Fruit fly (Drosophila melanogaster) whole organism, embryonic: ENCODE measurements around the gene CG10274.
A peak's percentile ranks its signal among the peaks of the same experiment; 100 is the strongest.

Experiments
- Awh ChIP-seq: fragments of 200-800 bp; sonication (Bioruptor generic); IDR thresholded peaks from 2 replicates; pipeline ENCODE4, ENCODE4 v1.3.6; 2022; ENCODE audit warnings: missing biosample characterization, missing genetic modification characterization
- B-H2 ChIP-seq: fragments of 200-800 bp; sonication (Bioruptor generic); optimal IDR thresholded peaks from 2 replicates; lab custom pipeline; 2018; ENCODE audit warnings: missing biosample characterization, mild to moderate bottlenecking, missing genetic modification characterization
- Bdp1 ChIP-seq: fragments of 200-800 bp; sonication (Bioruptor generic); optimal IDR thresholded peaks from 3 replicates; lab custom pipeline; 2016; ENCODE audit warnings: missing biosample characterization, missing genetic modification characterization
- CG10274 ChIP-seq: fragments of 200-800 bp; sonication (Bioruptor generic); optimal IDR thresholded peaks from 3 replicates; lab custom pipeline; 2017; ENCODE audit warnings: missing biosample characterization, mild to moderate bottlenecking, missing genetic modification characterization
- CG10462 ChIP-seq: fragments of 200-800 bp; sonication (Bioruptor generic); optimal IDR thresholded peaks from 2 replicates; lab custom pipeline; 2016; ENCODE audit warnings: missing biosample characterization, missing genetic modification characterization
- CG10565 ChIP-seq: fragments of 200-800 bp; sonication (Bioruptor generic); optimal IDR thresholded peaks from 3 replicates; lab custom pipeline; 2016; ENCODE audit warnings: missing biosample characterization, mild to moderate bottlenecking, missing genetic modification characterization
- CG10959 ChIP-seq: fragments of 200-800 bp; sonication (Bioruptor generic); IDR thresholded peaks from 2 replicates; pipeline ENCODE4 v1.3.6; 2022; ENCODE audit warnings: missing biosample characterization, missing genetic modification characterization
- CG12219 ChIP-seq: fragments of 200-800 bp; sonication (Bioruptor generic); optimal IDR thresholded peaks from 3 replicates; lab custom pipeline; 2018; ENCODE audit warnings: missing biosample characterization, mild to moderate bottlenecking, missing genetic modification characterization
- CG12769 ChIP-seq: fragments of 200-800 bp; sonication (Bioruptor generic); optimal IDR thresholded peaks from 2 replicates; lab custom pipeline; 2019; ENCODE audit warnings: missing biosample characterization, mild to moderate bottlenecking, missing genetic modification characterization, moderate library complexity
- CG16779 ChIP-seq: fragments of 200-800 bp; sonication (Bioruptor generic); IDR thresholded peaks from 2 replicates; pipeline ENCODE4 v1.3.6; 2022; ENCODE audit warnings: missing biosample characterization, missing genetic modification characterization
- CG16813 ChIP-seq: fragments of 200-800 bp; sonication (Bioruptor generic); IDR thresholded peaks from 3 replicates; pipeline ENCODE4 v1.3.6; 2022; ENCODE audit warnings: missing biosample characterization, missing genetic modification characterization; ENCODE audit not compliant: partially characterized antibody
- CG16815 ChIP-seq: fragments of 200-800 bp; sonication (Bioruptor generic); optimal IDR thresholded peaks from 3 replicates; lab custom pipeline; 2017; ENCODE audit warnings: missing biosample characterization, mild to moderate bottlenecking, missing genetic modification characterization
- CG1832 ChIP-seq: fragments of 200-800 bp; sonication (Bioruptor generic); optimal IDR thresholded peaks from 2 replicates; lab custom pipeline; 2017; ENCODE audit warnings: missing biosample characterization, mild to moderate bottlenecking, missing genetic modification characterization, inconsistent platforms
- CG2199 ChIP-seq: fragments of 200-800 bp; sonication (Bioruptor generic); IDR thresholded peaks from 3 replicates; pipeline ENCODE4 v1.3.6; 2022; ENCODE audit warnings: missing biosample characterization, missing genetic modification characterization
- CG3163 ChIP-seq: fragments of 200-800 bp; sonication (Bioruptor generic); optimal IDR thresholded peaks from 3 replicates; lab custom pipeline; 2016; ENCODE audit warnings: missing biosample characterization, missing genetic modification characterization
- CG33213 ChIP-seq: fragments of 200-800 bp; sonication (Bioruptor generic); optimal IDR thresholded peaks from 3 replicates; lab custom pipeline; 2016; ENCODE audit warnings: missing biosample characterization, missing genetic modification characterization
- CG34224 ChIP-seq: fragments of 200-800 bp; sonication (Bioruptor generic); IDR thresholded peaks from 3 replicates; pipeline ENCODE4 v1.3.6; 2022; ENCODE audit warnings: missing biosample characterization, missing genetic modification characterization; ENCODE audit not compliant: partially characterized antibody
- CG34376 ChIP-seq: fragments of 200-800 bp; sonication (Bioruptor generic); optimal IDR thresholded peaks from 2 replicates; lab custom pipeline; 2018; ENCODE audit warnings: missing biosample characterization, mild to moderate bottlenecking, missing genetic modification characterization
- CG3847 ChIP-seq: fragments of 200-800 bp; sonication (Bioruptor generic); IDR thresholded peaks from 2 replicates; pipeline ENCODE4 v1.3.6; 2022; ENCODE audit warnings: missing biosample characterization, missing genetic modification characterization
- CG4424 ChIP-seq: fragments of 200-800 bp; sonication (Bioruptor generic); optimal IDR thresholded peaks from 3 replicates; lab custom pipeline; 2016; ENCODE audit warnings: missing biosample characterization, missing genetic modification characterization
- CG4707 ChIP-seq: fragments of 200-800 bp; sonication (Bioruptor generic); optimal IDR thresholded peaks from 2 replicates; lab custom pipeline; 2018; ENCODE audit warnings: missing biosample characterization, mild to moderate bottlenecking, missing genetic modification characterization, moderate library complexity
- CG4820 ChIP-seq: fragments of 200-800 bp; sonication (Bioruptor generic); optimal IDR thresholded peaks from 3 replicates; lab custom pipeline; 2016; ENCODE audit warnings: missing biosample characterization, missing genetic modification characterization
- CG5953 ChIP-seq: fragments of 200-800 bp; sonication (Bioruptor generic); IDR thresholded peaks from 2 replicates; pipeline ENCODE4 v1.3.6; 2022; ENCODE audit warnings: missing biosample characterization, missing genetic modification characterization
- CG7271 ChIP-seq: fragments of 200-800 bp; sonication (Bioruptor generic); optimal IDR thresholded peaks from 2 replicates; lab custom pipeline; 2018; ENCODE audit warnings: missing biosample characterization, mild to moderate bottlenecking, missing genetic modification characterization, moderate library complexity
- CG7786 ChIP-seq: fragments of 200-800 bp; sonication (Bioruptor generic); optimal IDR thresholded peaks from 2 replicates; lab custom pipeline; 2016; ENCODE audit warnings: missing biosample characterization, missing genetic modification characterization
- CG8089 ChIP-seq: fragments of 200-800 bp; sonication (Bioruptor generic); optimal IDR thresholded peaks from 3 replicates; lab custom pipeline; 2016; ENCODE audit warnings: missing biosample characterization, missing genetic modification characterization
- CG8944 ChIP-seq: fragments of 200-800 bp; sonication (Bioruptor generic); optimal IDR thresholded peaks from 3 replicates; lab custom pipeline; 2016; ENCODE audit warnings: missing biosample characterization, missing genetic modification characterization
- CG9797 ChIP-seq: fragments of 200-800 bp; sonication (Bioruptor generic); optimal IDR thresholded peaks from 3 replicates; lab custom pipeline; 2018; ENCODE audit warnings: missing biosample characterization, mild to moderate bottlenecking, missing genetic modification characterization
- CTCF ChIP-seq: fragments of 200-800 bp; sonication (Bioruptor generic); optimal IDR thresholded peaks from 2 replicates; lab custom pipeline; 2017; ENCODE audit warnings: missing biosample characterization, mild to moderate bottlenecking, missing genetic modification characterization, moderate library complexity
- CkIIα-i1 ChIP-seq: fragments of 200-800 bp; sonication (Bioruptor generic); IDR thresholded peaks from 2 replicates; pipeline ENCODE4 v1.3.6; 2022; ENCODE audit warnings: missing biosample characterization, missing genetic modification characterization
- Eip74EF ChIP-seq, 2 experiments: fragments of 200-800 bp in 1 of 2; fragments of >200 bp in 1 of 2; sonication (Bioruptor generic) in 1 of 2; optimal IDR thresholded peaks; 2 replicates each; lab custom pipeline; 2017 to 2019; ENCODE audit warnings: missing biosample characterization in 2 of 2, missing genetic modification characterization in 2 of 2, mild to moderate bottlenecking in 1 of 2, moderate library complexity in 1 of 2
- NC2α ChIP-seq: fragments of 200-800 bp; sonication (Bioruptor generic); optimal IDR thresholded peaks from 2 replicates; lab custom pipeline; 2016; ENCODE audit warnings: missing biosample characterization, missing genetic modification characterization
- Sry-β ChIP-seq: fragments of 200-800 bp; sonication (Bioruptor generic); optimal IDR thresholded peaks from 2 replicates; lab custom pipeline; 2018; ENCODE audit warnings: missing biosample characterization, mild to moderate bottlenecking, missing genetic modification characterization, moderate library complexity
- caup ChIP-seq: fragments of 200-800 bp; sonication (Bioruptor generic); optimal IDR thresholded peaks from 3 replicates; lab custom pipeline; 2017; ENCODE audit warnings: missing biosample characterization, mild to moderate bottlenecking, missing genetic modification characterization, moderate library complexity; ENCODE audit not compliant: severe bottlenecking
- cg ChIP-seq: fragments of 200-800 bp; sonication (Bioruptor generic); optimal IDR thresholded peaks from 3 replicates; lab custom pipeline; 2019; ENCODE audit warnings: missing biosample characterization, mild to moderate bottlenecking, missing genetic modification characterization, moderate library complexity
- da ChIP-seq: fragments of 200-800 bp; sonication (Bioruptor generic); optimal IDR thresholded peaks from 2 replicates; lab custom pipeline; 2016; ENCODE audit warnings: missing biosample characterization, missing genetic modification characterization
- dan ChIP-seq: fragments of 200-800 bp; sonication (Bioruptor generic); IDR thresholded peaks from 2 replicates; pipeline ENCODE4 v1.3.6; 2022; ENCODE audit warnings: missing biosample characterization, missing genetic modification characterization
- disco-r ChIP-seq: fragments of 200-800 bp; sonication (Bioruptor generic); optimal IDR thresholded peaks from 2 replicates; lab custom pipeline; 2016; ENCODE audit warnings: missing biosample characterization, missing genetic modification characterization
- emc ChIP-seq: fragments of 200-800 bp; sonication (Bioruptor generic); optimal IDR thresholded peaks from 2 replicates; lab custom pipeline; 2016; ENCODE audit warnings: missing biosample characterization, missing genetic modification characterization
- eve ChIP-seq, 2 experiments: fragments of >200 bp; optimal IDR thresholded peaks; 2 replicates each; lab custom pipeline; 2017; ENCODE audit warnings: missing biosample characterization in 2 of 2, missing genetic modification characterization in 2 of 2
- gce ChIP-seq: fragments of 200-800 bp; sonication (Bioruptor generic); IDR thresholded peaks from 3 replicates; pipeline ENCODE4 v1.3.6; 2022; ENCODE audit warnings: missing biosample characterization, missing genetic modification characterization
- gsb ChIP-seq: fragments of 200-800 bp; sonication (Bioruptor generic); IDR thresholded peaks from 2 replicates; pipeline ENCODE4 v1.3.6; 2022; ENCODE audit warnings: missing biosample characterization, missing genetic modification characterization
- insv ChIP-seq, 2 experiments: fragments of 200-800 bp; sonication (Bioruptor generic); optimal IDR thresholded peaks; 3 replicates each; lab custom pipeline; 2016 to 2018; ENCODE audit warnings: missing biosample characterization in 2 of 2, missing genetic modification characterization in 2 of 2
- nerfin-1 ChIP-seq: fragments of 200-800 bp; sonication (Bioruptor generic); optimal IDR thresholded peaks from 3 replicates; lab custom pipeline; 2019; ENCODE audit warnings: missing biosample characterization, mild to moderate bottlenecking, missing genetic modification characterization, moderate library complexity
- pan ChIP-seq, 4 experiments: fragments of >200 bp in 3 of 4; fragments of 200-800 bp in 1 of 4; sonication (Bioruptor generic) in 1 of 4; optimal IDR thresholded peaks in 3 of 4; IDR thresholded peaks in 1 of 4; 2 replicates each; pipeline versions ENCODE4 v1.3.6 to Lab custom; 2017 to 2022; ENCODE audit warnings: missing biosample characterization in 2 of 4, missing genetic modification characterization in 2 of 4, mixed read lengths in 1 of 4
- pb ChIP-seq: fragments of 200-800 bp; sonication (Bioruptor generic); optimal IDR thresholded peaks from 3 replicates; lab custom pipeline; 2016; ENCODE audit warnings: missing biosample characterization, missing genetic modification characterization
- prd ChIP-seq, 3 experiments: fragments of >200 bp in 2 of 3; fragments of 200-800 bp in 1 of 3; sonication (Bioruptor generic) in 1 of 3; optimal IDR thresholded peaks in 2 of 3; IDR thresholded peaks in 1 of 3; 2 replicates in 2 of 3; 3 replicates in 1 of 3; pipeline versions ENCODE4 v1.3.6 to Lab custom; 2017 to 2022; ENCODE audit warnings: missing biosample characterization in 1 of 3, missing genetic modification characterization in 1 of 3
- so ChIP-seq: fragments of 200-800 bp; sonication (Bioruptor generic); IDR thresholded peaks from 3 replicates; pipeline ENCODE4 v1.3.6; 2022; ENCODE audit warnings: missing biosample characterization, missing genetic modification characterization
- tll ChIP-seq, 2 experiments: fragments of 200-800 bp in 1 of 2; fragments of >200 bp in 1 of 2; sonication (Bioruptor generic) in 1 of 2; optimal IDR thresholded peaks; 2 replicates each; lab custom pipeline; 2017 to 2019; ENCODE audit warnings: missing biosample characterization in 2 of 2, missing genetic modification characterization in 2 of 2, mild to moderate bottlenecking in 1 of 2, moderate library complexity in 1 of 2
- unpg ChIP-seq: fragments of 200-800 bp; sonication (Bioruptor generic); optimal IDR thresholded peaks from 3 replicates; lab custom pipeline; 2018; ENCODE audit warnings: missing biosample characterization, mild to moderate bottlenecking, missing genetic modification characterization, moderate library complexity
- yki ChIP-seq: fragments of >200 bp; optimal IDR thresholded peaks from 3 replicates; lab custom pipeline; 2018

Gene CG10274

dm6 chr3L:6220187-6220586, 38.6 kb upstream of the CG10274 start, which contains the start of gene CG33946 (continued):
- no peak for TF ChIP-seq Eip74EF (GFP tag; optimal IDR thresholded peaks at IDR 0.05; lab: Kevin White, UChicago)
- TF ChIP-seq CG33213 (GFP tag; lab: Kevin White, UChicago) = no peak
- TF ChIP-seq CG12219 (GFP tag; lab: Kevin White, UChicago) = no peak
- no peak for TF ChIP-seq tll (GFP tag; optimal IDR thresholded peaks at IDR 0.05; lab: Kevin White, UChicago)
- peak; percentile 35 for TF ChIP-seq CG4424 (GFP tag; lab: Kevin White, UChicago)
- no peak for TF ChIP-seq Bdp1
- no peak for TF ChIP-seq caup (GFP tag; lab: Kevin White, UChicago)
- no peak for TF ChIP-seq CG2199 (GFP tag; lab: Robert Waterston, UW)
- no peak for TF ChIP-seq CG10462 (GFP tag; lab: Kevin White, UChicago)
- TF ChIP-seq CG7786 (GFP tag; lab: Kevin White, UChicago) = no peak
- no peak for TF ChIP-seq B-H2
- no peak for TF ChIP-seq CG12769
- TF ChIP-seq CG8944 (GFP tag; lab: Kevin White, UChicago) = peak; percentile 32
- TF ChIP-seq CG10565 (GFP tag; lab: Kevin White, UChicago) = no peak
- no peak for TF ChIP-seq so (GFP tag; lab: Robert Waterston, UW)
- no peak for TF ChIP-seq CG16779 (GFP tag; lab: Robert Waterston, UW)
- TF ChIP-seq emc = no peak
- TF ChIP-seq eve (GFP tag; optimal IDR thresholded peaks at IDR 0.05; lab: Kevin White, UChicago) = peak in 1 of 2 experiments; percentile 15
- TF ChIP-seq CG34376 (GFP tag; lab: Kevin White, UChicago) = no peak
- no peak for TF ChIP-seq unpg (GFP tag; lab: Kevin White, UChicago)
- TF ChIP-seq nerfin-1 (tag; lab: Kevin White, UChicago) = no peak
- TF ChIP-seq Awh (GFP tag; lab: Robert Waterston, UW) = 0 out of 2 replicates have a peak, but pooled peaks have one; percentile 8
- no peak for TF ChIP-seq gsb (GFP tag; lab: Robert Waterston, UW)
- TF ChIP-seq Sry-β (GFP tag; lab: Kevin White, UChicago) = no peak
- TF ChIP-seq CG5953 = no peak
- TF ChIP-seq insv (GFP tag; optimal IDR thresholded peaks at IDR 0.05; lab: Kevin White, UChicago) = no peak
- TF ChIP-seq dan = no peak
- no peak for TF ChIP-seq CG7271
- no peak for TF ChIP-seq CG16813 (GFP tag; lab: Robert Waterston, UW)
- TF ChIP-seq CG10274 (GFP tag; lab: Kevin White, UChicago) = no peak
- TF ChIP-seq prd (optimal IDR thresholded peaks at IDR 0.05; lab: Kevin White, UChicago) = no peak
- peak; percentile 73; the same call in 2 of the 3 replicates for TF ChIP-seq prd (GFP tag; IDR thresholded peaks at IDR 0.05; lab: Robert Waterston, UW)
- TF ChIP-seq cg (GFP tag; lab: Kevin White, UChicago) = no peak
- no peak for TF ChIP-seq CG9797 (GFP tag; lab: Kevin White, UChicago)
- TF ChIP-seq CG34224 (GFP tag; lab: Robert Waterston, UW) = no peak
- TF ChIP-seq CG1832 (GFP tag; lab: Kevin White, UChicago) = no peak
- no peak for TF ChIP-seq pb (GFP tag; lab: Kevin White, UChicago)
- no peak for TF ChIP-seq CG3847
- TF ChIP-seq CTCF = no peak
- peak; percentile 58 for TF ChIP-seq CG10959 (GFP tag; lab: Robert Waterston, UW)
- TF ChIP-seq CG16815 (GFP tag; lab: Kevin White, UChicago) = peak; percentile 29
- TF ChIP-seq CG8089 (GFP tag; lab: Kevin White, UChicago) = peak; percentile 0
- no peak for TF ChIP-seq CkIIα-i1 (GFP tag; lab: Robert Waterston, UW)
- TF ChIP-seq gce (GFP tag; lab: Robert Waterston, UW) = no peak
- no peak for TF ChIP-seq yki (lab: Kevin White, UChicago)
- TF ChIP-seq disco-r (GFP tag; lab: Kevin White, UChicago) = no peak
- TF ChIP-seq pan (optimal IDR thresholded peaks at IDR 0.05; lab: Kevin White, UChicago) = no peak
- peak in 1 of 2 experiments; percentile 55 for TF ChIP-seq pan (GFP tag; optimal IDR thresholded peaks at IDR 0.05 in 1 of 2, IDR thresholded peaks at IDR 0.05 in 1 of 2)
- no peak for TF ChIP-seq CG3163 (GFP tag; lab: Kevin White, UChicago)
- TF ChIP-seq da = no peak
- TF ChIP-seq CG4820 (GFP tag; lab: Kevin White, UChicago) = peak; percentile 23
- no peak for TF ChIP-seq NC2α (GFP tag; lab: Kevin White, UChicago)
- TF ChIP-seq CG4707 (GFP tag; lab: Kevin White, UChicago) = no peak
